Fruit fly (Drosophila melanogaster) whole organism, embryonic: ENCODE data around the gene Syp.

Experiments
- BEAF-32 ChIP-seq: fragments of 200-800 bp; sonication (Bioruptor generic); optimal IDR thresholded peaks from 3 replicates; lab custom pipeline; 2017; ENCODE audit warnings: missing biosample characterization, missing genetic modification characterization, mild to moderate bottlenecking, moderate library complexity, missing genetic modification reagents
- CG10147 ChIP-seq: fragments of 200-800 bp; sonication (Bioruptor generic); optimal IDR thresholded peaks from 2 replicates; lab custom pipeline; 2019; ENCODE audit warnings: missing biosample characterization, mild to moderate bottlenecking, missing genetic modification characterization, moderate library complexity
- CG10267 ChIP-seq: fragments of 200-800 bp; sonication (Bioruptor generic); optimal IDR thresholded peaks from 2 replicates; lab custom pipeline; 2018; ENCODE audit warnings: missing biosample characterization, mild to moderate bottlenecking, missing genetic modification characterization, moderate library complexity
- CG10462 ChIP-seq: fragments of 200-800 bp; sonication (Bioruptor generic); optimal IDR thresholded peaks from 2 replicates; lab custom pipeline; 2016; ENCODE audit warnings: missing biosample characterization, missing genetic modification characterization
- CG11504 ChIP-seq: fragments of 200-800 bp; sonication (Bioruptor generic); optimal IDR thresholded peaks from 3 replicates; lab custom pipeline; 2019; ENCODE audit warnings: missing biosample characterization, mild to moderate bottlenecking, missing genetic modification characterization, moderate library complexity
- CG12219 ChIP-seq: fragments of 200-800 bp; sonication (Bioruptor generic); optimal IDR thresholded peaks from 3 replicates; lab custom pipeline; 2018; ENCODE audit warnings: missing biosample characterization, mild to moderate bottlenecking, missing genetic modification characterization
- CG12236 ChIP-seq: fragments of 200-800 bp; sonication (Bioruptor generic); optimal IDR thresholded peaks from 2 replicates; lab custom pipeline; 2016; ENCODE audit warnings: missing biosample characterization, missing genetic modification characterization
- CG12299 ChIP-seq: fragments of 200-800 bp; sonication (Bioruptor generic); optimal IDR thresholded peaks from 2 replicates; lab custom pipeline; 2018; ENCODE audit warnings: missing biosample characterization, mild to moderate bottlenecking, missing genetic modification characterization
- CG15269 ChIP-seq: fragments of 200-800 bp; sonication (Bioruptor generic); optimal IDR thresholded peaks from 2 replicates; lab custom pipeline; 2018; ENCODE audit warnings: missing biosample characterization, mild to moderate bottlenecking, missing genetic modification characterization, moderate library complexity
- CG1647 ChIP-seq: fragments of 200-800 bp; sonication (Bioruptor generic); optimal IDR thresholded peaks from 3 replicates; lab custom pipeline; 2016; ENCODE audit warnings: missing biosample characterization, missing genetic modification characterization
- CG2199 ChIP-seq: fragments of 200-800 bp; sonication (Bioruptor generic); IDR thresholded peaks from 3 replicates; pipeline ENCODE4 v1.3.6; 2022; ENCODE audit warnings: missing biosample characterization, missing genetic modification characterization
- CG2712 ChIP-seq: fragments of 200-800 bp; optimal IDR thresholded peaks from 3 replicates; lab custom pipeline; 2019; ENCODE audit warnings: missing biosample characterization, mild to moderate bottlenecking, missing genetic modification characterization, moderate library complexity
- CG2889 ChIP-seq: fragments of 200-800 bp; sonication (Bioruptor generic); IDR thresholded peaks from 3 replicates; pipeline ENCODE4 v1.3.6; 2022; ENCODE audit warnings: missing biosample characterization, missing genetic modification characterization
- CG30020 ChIP-seq: fragments of 200-800 bp; optimal IDR thresholded peaks from 2 replicates; lab custom pipeline; 2019; ENCODE audit warnings: missing biosample characterization, mild to moderate bottlenecking, missing genetic modification characterization, moderate library complexity
- CG34224 ChIP-seq: fragments of 200-800 bp; sonication (Bioruptor generic); IDR thresholded peaks from 3 replicates; pipeline ENCODE4 v1.3.6; 2022; ENCODE audit warnings: missing biosample characterization, missing genetic modification characterization; ENCODE audit not compliant: partially characterized antibody
- CG34422 ChIP-seq: fragments of 200-800 bp; sonication (Bioruptor generic); IDR thresholded peaks from 3 replicates; pipeline ENCODE4 v1.3.6; 2022; ENCODE audit warnings: missing biosample characterization, missing genetic modification characterization
- CG4707 ChIP-seq: fragments of 200-800 bp; sonication (Bioruptor generic); optimal IDR thresholded peaks from 2 replicates; lab custom pipeline; 2018; ENCODE audit warnings: missing biosample characterization, mild to moderate bottlenecking, missing genetic modification characterization, moderate library complexity
- CG6813 ChIP-seq: fragments of 200-800 bp; sonication (Bioruptor generic); optimal IDR thresholded peaks from 2 replicates; lab custom pipeline; 2017; ENCODE audit warnings: missing biosample characterization, missing genetic modification characterization, mild to moderate bottlenecking, moderate library complexity, missing genetic modification reagents
- CG7786 ChIP-seq: fragments of 200-800 bp; sonication (Bioruptor generic); optimal IDR thresholded peaks from 2 replicates; lab custom pipeline; 2016; ENCODE audit warnings: missing biosample characterization, missing genetic modification characterization
- CG8924 ChIP-seq: fragments of 200-800 bp; optimal IDR thresholded peaks from 3 replicates; lab custom pipeline; 2019; ENCODE audit warnings: missing biosample characterization, mild to moderate bottlenecking, missing genetic modification characterization, moderate library complexity
- CG9727 ChIP-seq: fragments of 200-800 bp; sonication (Bioruptor generic); optimal IDR thresholded peaks from 3 replicates; lab custom pipeline; 2017; ENCODE audit warnings: missing biosample characterization, mild to moderate bottlenecking, missing genetic modification characterization
- Dad ChIP-seq: fragments of 200-800 bp; sonication (Bioruptor generic); optimal IDR thresholded peaks from 3 replicates; lab custom pipeline; 2016; ENCODE audit warnings: missing biosample characterization, missing genetic modification characterization
- Dfd ChIP-seq, 2 experiments: fragments of >200 bp; optimal IDR thresholded peaks; 2 replicates each; lab custom pipeline; 2017; ENCODE audit warnings: missing biosample characterization in 2 of 2, missing genetic modification characterization in 2 of 2
- Doc3 ChIP-seq: fragments of 200-800 bp; sonication (Bioruptor generic); IDR thresholded peaks from 3 replicates; pipeline ENCODE4 v1.3.6; 2022; ENCODE audit warnings: missing biosample characterization, missing genetic modification characterization; ENCODE audit not compliant: partially characterized antibody
- H2.0 ChIP-seq: fragments of 200-800 bp; sonication (Bioruptor generic); IDR thresholded peaks from 2 replicates; pipeline ENCODE4 v1.3.6; 2022; ENCODE audit warnings: missing biosample characterization, missing genetic modification characterization
- Hr39 ChIP-seq: fragments of >200 bp; optimal IDR thresholded peaks from 2 replicates; lab custom pipeline; 2017
- Kr ChIP-seq: fragments of 200-800 bp; sonication (Bioruptor generic); optimal IDR thresholded peaks from 2 replicates; lab custom pipeline; 2017; ENCODE audit warnings: missing biosample characterization, mild to moderate bottlenecking, missing genetic modification characterization
- MESR4 ChIP-seq: fragments of 200-800 bp; sonication (Bioruptor generic); optimal IDR thresholded peaks from 2 replicates; lab custom pipeline; 2018; ENCODE audit warnings: missing biosample characterization, mild to moderate bottlenecking, missing genetic modification characterization, moderate library complexity
- Myb ChIP-seq: fragments of 200-800 bp; sonication (Bioruptor generic); optimal IDR thresholded peaks from 2 replicates; lab custom pipeline; 2016; ENCODE audit warnings: missing biosample characterization, missing genetic modification characterization
- NK7.1 ChIP-seq: fragments of 200-800 bp; sonication (Bioruptor generic); optimal IDR thresholded peaks from 3 replicates; lab custom pipeline; 2016; ENCODE audit warnings: missing biosample characterization, missing genetic modification characterization
- Nf-YB ChIP-seq: fragments of 200-800 bp; sonication (Bioruptor generic); optimal IDR thresholded peaks from 3 replicates; lab custom pipeline; 2019; ENCODE audit warnings: missing biosample characterization, mild to moderate bottlenecking, missing genetic modification characterization, moderate library complexity
- Pdp1 ChIP-seq, 2 experiments: fragments of 200-800 bp; sonication (Bioruptor generic); optimal IDR thresholded peaks; 3 replicates each; lab custom pipeline; 2016; ENCODE audit warnings: missing biosample characterization in 2 of 2, missing genetic modification characterization in 2 of 2, mild to moderate bottlenecking in 1 of 2, moderate library complexity in 1 of 2
- Ptx1 ChIP-seq: fragments of 200-800 bp; sonication (Bioruptor generic); IDR thresholded peaks from 2 replicates; pipeline ENCODE4 v1.3.6; 2022; ENCODE audit warnings: missing biosample characterization, missing genetic modification characterization
- Sox102F ChIP-seq: fragments of 200-800 bp; sonication (Bioruptor generic); optimal IDR thresholded peaks from 2 replicates; lab custom pipeline; 2018; ENCODE audit warnings: missing biosample characterization, mild to moderate bottlenecking, missing genetic modification characterization, moderate library complexity
- ap ChIP-seq: fragments of 200-800 bp; sonication (Bioruptor generic); IDR thresholded peaks from 2 replicates; pipeline ENCODE4 v1.3.6; 2022; ENCODE audit warnings: missing biosample characterization, missing genetic modification characterization
- br ChIP-seq: fragments of >200 bp; optimal IDR thresholded peaks from 2 replicates; lab custom pipeline; 2017
- chinmo ChIP-seq: fragments of 200-800 bp; sonication (Bioruptor generic); IDR thresholded peaks from 4 replicates; pipeline ENCODE4 v1.3.6; 2022; ENCODE audit warnings: missing biosample characterization, missing genetic modification characterization; ENCODE audit not compliant: partially characterized antibody
- croc ChIP-seq: fragments of 200-800 bp; sonication (Bioruptor generic); conservative IDR thresholded peaks from 3 replicates; pipeline ENCODE4 v1.3.6; 2022; ENCODE audit warnings: missing biosample characterization, missing genetic modification characterization
- crol ChIP-seq: fragments of 200-800 bp; sonication (Bioruptor generic); IDR thresholded peaks from 2 replicates; pipeline ENCODE4 v1.3.6; 2022; ENCODE audit warnings: missing biosample characterization, missing genetic modification characterization
- cwo ChIP-seq: fragments of 200-800 bp; sonication (Bioruptor generic); optimal IDR thresholded peaks from 3 replicates; lab custom pipeline; 2017; ENCODE audit warnings: missing biosample characterization, missing genetic modification characterization, mild to moderate bottlenecking, moderate library complexity, missing genetic modification reagents
- en ChIP-seq: fragments of 200-800 bp; sonication (Bioruptor generic); optimal IDR thresholded peaks from 2 replicates; lab custom pipeline; 2016; ENCODE audit warnings: missing biosample characterization, missing genetic modification characterization
- gsb-n ChIP-seq: fragments of 200-800 bp; sonication (Bioruptor generic); optimal IDR thresholded peaks from 3 replicates; lab custom pipeline; 2018; ENCODE audit warnings: missing biosample characterization, mild to moderate bottlenecking, missing genetic modification characterization
- hbn ChIP-seq: fragments of 200-800 bp; sonication (Bioruptor generic); IDR thresholded peaks from 2 replicates; pipeline ENCODE4 v1.3.6; 2022; ENCODE audit warnings: missing biosample characterization, missing genetic modification characterization; ENCODE audit not compliant: partially characterized antibody
- her ChIP-seq: fragments of 200-800 bp; sonication (Bioruptor generic); optimal IDR thresholded peaks from 2 replicates; lab custom pipeline; 2016; ENCODE audit warnings: missing biosample characterization, missing genetic modification characterization
- hth ChIP-seq: fragments of >200 bp; optimal IDR thresholded peaks from 2 replicates; lab custom pipeline; 2017; ENCODE audit warnings: inconsistent platforms
- ind ChIP-seq: fragments of 200-800 bp; sonication (Bioruptor generic); optimal IDR thresholded peaks from 3 replicates; lab custom pipeline; 2016; ENCODE audit warnings: missing biosample characterization, missing genetic modification characterization
- lilli ChIP-seq: fragments of 200-800 bp; sonication (Bioruptor generic); optimal IDR thresholded peaks from 3 replicates; lab custom pipeline; 2016; ENCODE audit warnings: missing biosample characterization, missing genetic modification characterization
- twi ChIP-seq: fragments of 200-800 bp; optimal IDR thresholded peaks from 2 replicates; lab custom pipeline; 2019; ENCODE audit warnings: missing biosample characterization, mild to moderate bottlenecking, missing genetic modification characterization, moderate library complexity
- vvl ChIP-seq: fragments of 200-800 bp; sonication (Bioruptor generic); IDR thresholded peaks from 2 replicates; pipeline ENCODE4 v1.3.6; 2022; ENCODE audit warnings: missing biosample characterization, missing genetic modification characterization

Syp gene

DNA sequence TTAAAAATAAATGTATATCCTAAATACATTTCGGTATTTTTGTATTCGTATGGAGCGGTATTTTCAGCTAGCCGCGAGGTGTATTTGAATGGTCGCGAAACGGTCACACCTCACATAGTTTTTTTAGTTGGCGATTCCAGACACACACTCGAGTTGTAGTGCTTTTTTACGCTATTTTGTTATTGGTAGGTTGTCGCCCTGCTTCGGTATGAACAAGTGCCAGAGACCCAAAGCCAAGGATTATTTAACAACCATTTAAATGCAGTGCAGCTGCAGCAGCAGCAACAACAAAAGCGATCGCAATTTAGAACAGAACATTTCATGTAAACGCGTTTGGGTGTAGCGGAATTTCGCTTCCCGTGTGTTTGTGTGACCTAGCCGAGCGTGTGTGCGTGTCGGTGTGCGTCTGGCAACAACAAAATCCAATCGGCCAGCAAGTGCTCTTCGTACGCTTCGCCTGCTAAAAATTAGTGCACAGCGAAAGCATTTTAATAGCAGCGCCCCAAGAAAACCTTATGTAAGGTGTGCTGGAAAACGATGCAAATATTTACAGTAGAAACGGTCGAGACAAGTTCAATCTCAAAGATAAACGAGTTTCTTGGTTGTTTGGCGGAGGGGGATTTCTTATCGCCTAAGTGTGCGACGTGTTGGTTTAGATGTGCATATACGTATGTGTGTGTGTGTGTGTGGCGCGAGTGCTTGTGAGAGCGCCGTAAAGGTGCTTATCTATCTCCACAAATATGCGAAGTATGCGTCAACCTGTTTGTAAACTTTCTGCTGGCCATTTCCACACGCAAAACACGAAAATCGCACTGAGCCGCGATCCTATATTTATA lies 76.4 kb downstream of the Syp start, which contains the start of gene Synd (continued):
- TF ChIP-seq CG12299 (no peak), chinmo (GFP tag; lab: Robert Waterston, UW) (0 out of 4 replicates have a peak, but pooled peaks have one; percentile 38), CG6813 (GFP tag; lab: Kevin White, UChicago) (peak; percentile 7), CG15269 (peak; percentile 2), her (GFP tag; lab: Kevin White, UChicago) (peak; percentile 23), Hr39 (lab: Kevin White, UChicago) (no peak), CG8924 (tag; lab: Kevin White, UChicago) (peak; percentile 63), en (GFP tag; lab: Kevin White, UChicago) (no peak), Sox102F (no peak), Ptx1 (GFP tag; lab: Robert Waterston, UW) (no peak), ind (no peak), CG11504 (tag; lab: Kevin White, UChicago) (peak; percentile 34), CG7786 (no peak), CG4707 (GFP tag; lab: Kevin White, UChicago) (no peak), CG2889 (no peak), croc (GFP tag; lab: Robert Waterston, UW) (no peak), vvl (GFP tag; lab: Robert Waterston, UW) (0 out of 2 replicates have a peak, but pooled peaks have one; percentile 6), CG10267 (tag; lab: Kevin White, UChicago) (peak; percentile 32), crol (GFP tag; lab: Robert Waterston, UW) (0 out of 2 replicates have a peak, but pooled peaks have one; percentile 26), MESR4 (GFP tag; lab: Kevin White, UChicago) (peak; percentile 92), CG12236 (GFP tag; lab: Kevin White, UChicago) (no peak), CG34224 (GFP tag; lab: Robert Waterston, UW) (no peak; the same call in 2 of the 3 replicates), hbn (GFP tag; lab: Robert Waterston, UW) (peak; percentile 31; the same call in 1 of the 2 replicates), Kr (GFP tag; lab: Kevin White, UChicago) (no peak), Dfd (GFP tag; optimal IDR thresholded peaks at IDR 0.05; lab: Kevin White, UChicago) (no peak), CG2199 (GFP tag; lab: Robert Waterston, UW) (no peak), CG9727 (GFP tag; lab: Kevin White, UChicago) (no peak), CG12219 (GFP tag; lab: Kevin White, UChicago) (no peak), CG10462 (no peak), CG2712 (tag; lab: Kevin White, UChicago) (peak; percentile 11), gsb-n (tag; lab: Kevin White, UChicago) (no peak), BEAF-32 (GFP tag; lab: Kevin White, UChicago) (peak; percentile 38), CG30020 (tag; lab: Kevin White, UChicago) (no peak), NK7.1 (GFP tag; lab: Kevin White, UChicago) (no peak), br (lab: Kevin White, UChicago) (no peak), CG10147 (peak; percentile 54), CG1647 (GFP tag; lab: Kevin White, UChicago) (no peak), Nf-YB (peak; percentile 15), ap (GFP tag; lab: Robert Waterston, UW) (no peak), H2.0 (GFP tag; lab: Robert Waterston, UW) (no peak), CG34422 (peak; percentile 58; the same call in 1 of the 3 replicates), hth (lab: Kevin White, UChicago) (no peak), Pdp1 (GFP tag; optimal IDR thresholded peaks at IDR 0.05; lab: Kevin White, UChicago) (peak in 1 of 2 experiments; percentile 91), Dad (GFP tag; lab: Kevin White, UChicago) (no peak), cwo (peak; percentile 35), Doc3 (GFP tag; lab: Robert Waterston, UW) (no peak), lilli (peak; percentile 18), Myb (GFP tag; lab: Kevin White, UChicago) (peak; percentile 23), twi (no peak)
